Worm (Caenorhabditis elegans): ENCODE results near the gene C45B2.8.

The C45B2.8 gene

ce11 chrX:6066618-6067017 lies 21.2 kb upstream of the C45B2.8 start:
- TF ChIP-seq dao-5 (tag; optimal IDR thresholded peaks at IDR 0.05) (no peak), him-1 (tag; optimal IDR thresholded peaks at IDR 0.05) (no peak)

DNA sequence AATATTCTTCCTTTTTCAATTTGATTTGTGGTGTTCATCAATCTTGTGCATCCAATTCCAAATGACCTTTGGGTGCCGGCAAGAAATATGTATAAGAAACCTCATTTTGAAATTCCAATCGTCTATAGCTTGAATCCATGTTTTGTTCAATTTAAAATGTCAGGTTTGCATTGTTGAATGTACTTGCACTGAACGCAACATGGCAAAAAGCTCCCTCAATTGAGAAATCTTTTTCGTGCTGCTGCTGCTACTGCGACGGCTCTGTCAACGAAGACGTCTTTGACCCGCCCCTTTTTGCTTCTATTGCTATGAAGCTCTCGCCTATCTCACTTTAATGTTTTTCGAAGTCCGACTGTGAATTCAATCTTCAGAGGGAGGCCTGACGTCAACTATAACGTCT lies 12.6 kb upstream of the C45B2.8 start, which contains the start of gene lgc-58:
Gene lgc-58, plus strand, starts transcription at position 301 of the 400 bp plus-strand sequence.
- TF ChIP-seq W03F9.2 (tag; optimal IDR thresholded peaks at IDR 0.05) = no peak
- no peak for TF ChIP-seq dao-5 (tag; optimal IDR thresholded peaks at IDR 0.05)
- TF ChIP-seq him-1 (tag; optimal IDR thresholded peaks at IDR 0.05) = no peak

ce11 chrX:6081793-6082192 lies 6.0 kb upstream of the C45B2.8 start:
- TF ChIP-seq dao-5 (tag; optimal IDR thresholded peaks at IDR 0.05) = no peak

ce11 chrX:6082660-6083059 lies 5.1 kb upstream of the C45B2.8 start, which contains the start of gene C45B2.3:
Gene C45B2.3, plus strand, starts transcription at chrX:6082960.
- TF ChIP-seq him-1 (tag; optimal IDR thresholded peaks at IDR 0.05) (no peak), W03F9.2 (tag; optimal IDR thresholded peaks at IDR 0.05) (no peak), dao-5 (tag; optimal IDR thresholded peaks at IDR 0.05) (no peak)

DNA sequence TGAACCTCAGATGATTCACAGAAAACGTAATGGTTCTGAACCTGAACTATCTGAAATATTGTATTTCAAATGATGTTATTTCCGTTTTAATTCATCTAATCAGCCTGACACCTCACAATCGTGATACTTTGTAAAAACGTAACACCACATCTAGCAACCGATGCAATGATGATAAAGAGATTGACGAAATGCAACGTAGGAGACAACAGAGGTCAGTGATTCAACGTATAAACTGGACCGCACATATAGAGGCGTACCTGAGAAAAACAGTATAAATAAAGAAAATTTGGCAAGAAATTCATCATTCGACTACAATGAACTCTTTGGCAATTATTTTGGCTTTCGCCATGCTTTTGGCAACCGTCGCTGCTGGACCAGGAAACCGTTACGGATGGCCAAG lies 3.3 kb upstream of the C45B2.8 start, which contains the start of gene C45B2.2:
Gene C45B2.2, plus strand, starts transcription at position 301 of the 400 bp plus-strand sequence.
- TF ChIP-seq dao-5 (tag; optimal IDR thresholded peaks at IDR 0.05) = no peak
- TF ChIP-seq W03F9.2 (tag; optimal IDR thresholded peaks at IDR 0.05) = no peak
- no peak for TF ChIP-seq him-1 (tag; optimal IDR thresholded peaks at IDR 0.05)

- no peak for TF ChIP-seq him-1 (tag; optimal IDR thresholded peaks at IDR 0.05)
- TF ChIP-seq W03F9.2 (tag; optimal IDR thresholded peaks at IDR 0.05) = no peak
- no peak for TF ChIP-seq dao-5 (tag; optimal IDR thresholded peaks at IDR 0.05)
These were observed 2.0 kb upstream of the C45B2.8 start, which contains the start of gene C45B2.1 for ce11 chrX:6085824-6086223. Gene C45B2.1, plus strand, starts transcription at chrX:6086124.

ce11 chrX:6088718-6089117 lies 942 bp downstream of the C45B2.8 start:
- TF ChIP-seq W03F9.2 (tag; optimal IDR thresholded peaks at IDR 0.05) (no peak), him-1 (tag; optimal IDR thresholded peaks at IDR 0.05) (no peak), dao-5 (tag; optimal IDR thresholded peaks at IDR 0.05) (no peak)

DNA sequence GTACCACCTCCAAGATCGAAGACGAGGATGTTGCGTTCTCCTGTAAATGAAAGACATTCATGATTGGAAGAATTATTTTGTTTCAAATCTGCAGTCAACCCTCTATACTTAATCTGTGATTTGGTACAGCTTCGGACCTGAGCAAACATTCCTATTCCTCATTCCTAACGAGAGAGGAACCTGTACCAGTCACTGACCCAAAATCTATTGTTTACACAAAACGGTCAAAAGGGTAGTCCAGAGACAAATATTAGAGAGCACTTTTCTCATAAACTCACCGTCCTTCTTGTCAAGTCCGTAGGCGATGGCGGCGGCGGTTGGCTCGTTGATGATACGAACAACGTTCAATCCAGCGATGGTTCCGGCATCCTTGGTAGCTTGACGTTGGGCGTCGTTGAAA lies 3.0 kb downstream of the C45B2.8 start:
- TF ChIP-seq W03F9.2 (tag; optimal IDR thresholded peaks at IDR 0.05) (no peak), him-1 (tag; optimal IDR thresholded peaks at IDR 0.05) (no peak), dao-5 (tag; optimal IDR thresholded peaks at IDR 0.05) (no peak)

DNA sequence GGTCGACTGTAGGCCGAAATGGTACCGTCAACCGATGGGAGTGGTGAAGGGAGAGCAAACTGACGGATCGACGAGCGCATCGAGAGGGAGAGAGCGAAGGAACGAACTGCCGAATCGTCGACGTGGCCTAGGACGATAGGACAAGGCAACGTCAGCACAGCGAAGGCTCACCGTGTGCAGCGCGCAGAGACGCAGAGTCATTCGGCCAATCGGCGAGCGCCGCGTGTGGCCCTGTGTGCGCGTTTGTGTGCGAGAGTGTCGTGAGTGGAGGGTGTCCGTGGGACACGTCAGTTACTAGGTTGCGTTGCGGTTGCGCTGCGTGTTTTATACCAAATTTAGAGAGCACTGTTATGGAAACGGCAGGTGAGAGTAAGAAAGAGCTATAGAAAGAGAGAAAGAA lies 4.2 kb downstream of the C45B2.8 start, which contains the start of gene hsp-3:
Gene hsp-3, minus strand, starts transcription at position 158 of the 400 bp plus-strand sequence.
- TF ChIP-seq him-1 (tag; optimal IDR thresholded peaks at IDR 0.05) (peak; percentile 82), dao-5 (tag; optimal IDR thresholded peaks at IDR 0.05) (peak; percentile 16), W03F9.2 (tag; optimal IDR thresholded peaks at IDR 0.05) (peak; percentile 31)

DNA sequence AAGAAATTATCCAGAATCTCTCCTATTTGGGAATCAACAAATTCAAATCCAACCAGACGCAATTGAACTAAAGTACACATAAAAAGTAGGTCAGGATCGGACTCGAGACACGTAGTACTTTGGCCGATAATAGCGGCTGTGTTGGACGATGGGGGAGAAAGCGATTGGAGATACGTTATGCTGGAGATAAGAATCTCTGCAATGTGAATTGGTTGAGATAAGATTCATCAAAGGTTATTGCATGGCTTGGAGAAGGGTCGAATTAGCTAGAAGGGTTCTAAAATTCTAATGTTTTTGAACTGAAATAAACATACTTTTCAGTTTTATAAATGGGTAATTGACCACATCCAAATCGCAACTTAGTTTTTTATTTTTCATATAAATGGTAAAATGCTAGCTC lies 4.8 kb downstream of the C45B2.8 start:
- TF ChIP-seq him-1 (tag; optimal IDR thresholded peaks at IDR 0.05) = no peak
- no peak for TF ChIP-seq W03F9.2 (tag; optimal IDR thresholded peaks at IDR 0.05)
- no peak for TF ChIP-seq dao-5 (tag; optimal IDR thresholded peaks at IDR 0.05)

DNA sequence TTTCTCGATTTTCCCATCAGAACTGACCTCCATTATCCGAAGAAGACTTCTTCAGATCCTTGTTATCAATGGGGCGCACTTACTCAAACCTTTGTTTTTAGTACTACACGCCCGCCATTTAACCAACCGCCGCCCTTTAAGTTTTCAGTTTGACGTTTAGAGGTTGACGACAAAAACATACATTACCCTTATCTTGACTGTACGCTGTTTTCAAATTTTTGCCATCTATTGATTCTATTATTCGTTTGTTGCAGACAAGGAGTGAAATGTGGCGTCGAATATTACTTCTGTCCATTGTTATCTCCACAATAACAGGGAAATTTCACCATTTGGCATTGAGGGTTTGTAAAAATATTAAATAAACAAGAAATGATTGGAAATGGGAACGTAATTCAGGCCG lies 5.3 kb downstream of the C45B2.8 start, which contains the start of gene C15H9.5:
Gene C15H9.5, plus strand, starts transcription at position 255 of the 400 bp plus-strand sequence.
- TF ChIP-seq W03F9.2 (tag; optimal IDR thresholded peaks at IDR 0.05) (no peak), dao-5 (tag; optimal IDR thresholded peaks at IDR 0.05) (no peak), him-1 (tag; optimal IDR thresholded peaks at IDR 0.05) (no peak)

- TF ChIP-seq dao-5 (tag; optimal IDR thresholded peaks at IDR 0.05) = no peak
- TF ChIP-seq W03F9.2 (tag; optimal IDR thresholded peaks at IDR 0.05) = no peak
- TF ChIP-seq him-1 (tag; optimal IDR thresholded peaks at IDR 0.05) = no peak
These were observed 9.8 kb downstream of the C45B2.8 start, which contains the start of gene C15H9.4 for ce11 chrX:6097551-6097950. Gene C15H9.4, plus strand, starts transcription at chrX:6097643.

- no peak for TF ChIP-seq him-1 (tag; optimal IDR thresholded peaks at IDR 0.05)
These were observed 10.6 kb downstream of the C45B2.8 start for ce11 chrX:6098420-6098819.

DNA sequence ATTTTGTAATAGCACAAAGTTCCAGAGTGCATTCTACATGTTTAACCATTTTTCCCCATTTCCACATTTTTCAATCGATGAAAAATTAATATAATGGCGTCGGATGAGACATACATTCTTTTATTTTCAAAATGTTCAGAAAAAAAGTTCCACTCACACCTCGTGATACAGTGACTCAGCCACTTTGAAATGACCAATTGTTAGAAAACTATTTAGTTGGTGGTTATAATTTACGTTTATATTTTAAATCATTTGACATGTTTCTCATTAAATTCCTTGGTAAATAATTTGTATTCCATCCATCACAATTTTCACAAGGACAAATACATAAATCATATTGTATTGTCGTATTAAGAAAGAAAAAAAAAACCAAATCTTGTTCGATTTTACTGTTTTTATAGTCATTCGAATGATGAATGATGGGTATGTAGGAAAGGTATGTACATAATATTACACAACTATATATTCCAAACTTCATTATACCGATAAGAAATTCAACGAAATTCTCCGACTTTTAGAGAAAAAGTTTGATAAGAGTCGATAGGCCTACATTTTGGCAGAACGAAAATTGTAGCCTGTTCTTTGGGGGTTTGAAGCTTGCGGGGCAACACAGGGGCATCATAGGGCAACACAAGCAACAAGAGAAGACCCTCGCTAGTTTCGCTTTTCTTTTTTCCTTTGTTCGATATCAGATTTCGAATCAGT lies 12.8 kb downstream of the C45B2.8 start:
- no peak for TF ChIP-seq him-1 (tag; optimal IDR thresholded peaks at IDR 0.05)
- no peak for TF ChIP-seq W03F9.2 (tag; optimal IDR thresholded peaks at IDR 0.05)
- no peak for TF ChIP-seq dao-5 (tag; optimal IDR thresholded peaks at IDR 0.05)

DNA sequence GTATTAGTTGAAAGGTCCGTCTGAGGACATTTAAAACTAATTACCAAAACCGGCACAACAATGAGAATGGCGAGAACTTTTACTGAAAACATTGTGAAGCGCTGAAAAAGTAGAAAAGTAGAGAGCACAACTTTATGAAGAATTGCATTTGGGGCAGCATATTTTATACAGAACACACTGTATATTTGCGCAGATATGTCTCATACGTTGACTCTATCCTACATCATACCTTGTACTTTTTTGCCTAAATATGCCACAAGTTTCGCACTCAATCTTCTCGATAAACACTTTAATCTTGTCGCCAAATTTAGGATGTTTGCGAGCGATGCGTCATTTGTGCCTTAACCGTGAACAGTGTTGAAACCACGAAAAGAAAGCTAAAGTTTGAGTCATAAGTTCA lies 15.5 kb downstream of the C45B2.8 start, which contains the start of gene C15H9.11:
Gene C15H9.11, minus strand, starts transcription at position 101 of the 400 bp plus-strand sequence.
- TF ChIP-seq W03F9.2 (tag; optimal IDR thresholded peaks at IDR 0.05) = no peak
- TF ChIP-seq dao-5 (tag; optimal IDR thresholded peaks at IDR 0.05) = no peak
- TF ChIP-seq him-1 (tag; optimal IDR thresholded peaks at IDR 0.05) = no peak

Measured in whole organism, L4/young adult.